Fruit fly (Drosophila melanogaster): ENCODE data around the gene IP3K2.

IP3K2 gene

dm6 chrX:13310764-13311163 lies 7.3 kb downstream of the IP3K2 start (continued):
- TF ChIP-seq CG7372 (GFP tag; IDR thresholded peaks at IDR 0.05) (no peak), Hey (tag; optimal IDR thresholded peaks at IDR 0.05) (peak; percentile 17), Hsf (GFP tag; optimal IDR thresholded peaks at IDR 0.05) (no peak), gro (GFP tag; optimal IDR thresholded peaks at IDR 0.05) (peak; percentile 19), CG10543 (GFP tag; optimal IDR thresholded peaks at IDR 0.05) (peak; percentile 81), lab (GFP tag; optimal IDR thresholded peaks at IDR 0.05) (peak; percentile 63), Dad (GFP tag; optimal IDR thresholded peaks at IDR 0.05) (no peak), Dbx (GFP tag; IDR thresholded peaks at IDR 0.05) (0 out of 3 replicates have a peak, but pooled peaks have one; percentile 34), CG7556 (GFP tag; optimal IDR thresholded peaks at IDR 0.05) (no peak), Hmr (GFP tag; optimal IDR thresholded peaks at IDR 0.05) (peak; percentile 26), HmgZ (tag; optimal IDR thresholded peaks at IDR 0.05) (peak; percentile 25), sd (tag; optimal IDR thresholded peaks at IDR 0.05) (peak; percentile 33), phol (tag; optimal IDR thresholded peaks at IDR 0.05) (no peak), Ada2b (GFP tag; IDR thresholded peaks at IDR 0.05) (no peak), croc (GFP tag; conservative IDR thresholded peaks at IDR 0.05) (no peak), B-H2 (GFP tag; optimal IDR thresholded peaks at IDR 0.05) (peak; percentile 33), CG18599 (GFP tag; optimal IDR thresholded peaks at IDR 0.05) (peak; percentile 35), Xrp1 (GFP tag; IDR thresholded peaks at IDR 0.05) (no peak)

- TF ChIP-seq CG4404 (GFP tag; IDR thresholded peaks at IDR 0.05) (no peak), ara (GFP tag; IDR thresholded peaks at IDR 0.05) (no peak), Med (GFP tag) (peak; percentile 25), bsh (GFP tag; optimal IDR thresholded peaks at IDR 0.05) (peak in 1 of 2 experiments; percentile 34), CG7556 (GFP tag; optimal IDR thresholded peaks at IDR 0.05) (no peak), Fer1 (GFP tag; optimal IDR thresholded peaks at IDR 0.05) (no peak), CG1832 (GFP tag; optimal IDR thresholded peaks at IDR 0.05) (no peak), CG9876 (GFP tag; optimal IDR thresholded peaks at IDR 0.05) (no peak), her (GFP tag; optimal IDR thresholded peaks at IDR 0.05) (no peak), eyg (GFP tag; optimal IDR thresholded peaks at IDR 0.05) (no peak), vfl (GFP tag; optimal IDR thresholded peaks at IDR 0.05) (no peak), row (GFP tag; IDR thresholded peaks at IDR 0.05) (0 out of 3 replicates have a peak, but pooled peaks have one; percentile 9), CG10321 (GFP tag; IDR thresholded peaks at IDR 0.05) (no peak), CG33557 (GFP tag; optimal IDR thresholded peaks at IDR 0.05) (no peak), CG6683 (GFP tag; optimal IDR thresholded peaks at IDR 0.05) (no peak), Gug (GFP tag; IDR thresholded peaks at IDR 0.05) (no peak), fd3F (GFP tag; optimal IDR thresholded peaks at IDR 0.05) (no peak), Hmr (GFP tag; optimal IDR thresholded peaks at IDR 0.05) (no peak), chm (GFP tag; IDR thresholded peaks at IDR 0.05) (no peak), crol (GFP tag; IDR thresholded peaks at IDR 0.05) (peak; percentile 21; the same call in 1 of the 2 replicates), ci (GFP tag; IDR thresholded peaks at IDR 0.05) (no peak), Spps (tag; optimal IDR thresholded peaks at IDR 0.05) (no peak), CG7745 (tag; optimal IDR thresholded peaks at IDR 0.05) (no peak), Drgx (GFP tag; IDR thresholded peaks at IDR 0.05) (peak; percentile 68), CG11504 (tag; optimal IDR thresholded peaks at IDR 0.05) (peak; percentile 15), Nf-YC (tag; optimal IDR thresholded peaks at IDR 0.05) (no peak), unpg (GFP tag; optimal IDR thresholded peaks at IDR 0.05) (no peak), mam (GFP tag; optimal IDR thresholded peaks at IDR 0.05) (no peak), lbe (GFP tag; optimal IDR thresholded peaks at IDR 0.05) (peak; percentile 2), fu2 (GFP tag; optimal IDR thresholded peaks at IDR 0.05) (no peak), gem (tag; optimal IDR thresholded peaks at IDR 0.05) (peak; percentile 32), nom (GFP tag; optimal IDR thresholded peaks at IDR 0.05) (peak; percentile 24), inv (GFP tag; IDR thresholded peaks at IDR 0.05; ENCODE audit: partially characterized antibody) (no peak), BtbVII (GFP tag; optimal IDR thresholded peaks at IDR 0.05) (no peak), rib (GFP tag; IDR thresholded peaks at IDR 0.05) (no peak)
Measured at dm6 chrX:13312200-13312599, 8.8 kb downstream of the IP3K2 start.

Measured in whole organism, embryonic.